Worm (Caenorhabditis elegans) whole organism, L1 larva: ENCODE measurements around the gene cku-80.

Experiments used
- Y116A8C.19 ChIP-seq: sonication (generic microtip); optimal IDR thresholded peaks from 2 replicates; lab custom pipeline; 2016; ENCODE audit warnings: missing compliant biosample characterization, missing genetic modification characterization, borderline replicate concordance
- aly-2 ChIP-seq: fragments of 150-350 bp; optimal IDR thresholded peaks from 2 replicates; lab custom pipeline; 2014; ENCODE audit warnings: missing biosample characterization, missing genetic modification characterization
- blmp-1 ChIP-seq: fragments of 150-350 bp; optimal IDR thresholded peaks from 2 replicates; lab custom pipeline; 2014; ENCODE audit warnings: missing biosample characterization, missing genetic modification characterization
- fos-1 ChIP-seq: fragments of 150-350 bp; optimal IDR thresholded peaks from 2 replicates; lab custom pipeline; 2014; ENCODE audit warnings: missing biosample characterization, missing genetic modification characterization
- hlh-17 ChIP-seq: fragments of 200-800 bp; sonication (Bioruptor generic); optimal IDR thresholded peaks from 2 replicates; lab custom pipeline; 2018; ENCODE audit warnings: missing genetic modification characterization, mild to moderate bottlenecking, missing compliant biosample characterization, moderate library complexity, borderline replicate concordance
- hpl-2 ChIP-seq: fragments of 150-350 bp; optimal IDR thresholded peaks from 2 replicates; lab custom pipeline; 2014; ENCODE audit warnings: missing biosample characterization, missing genetic modification reagents, missing genetic modification characterization
- jun-1 ChIP-seq: fragments of 150-350 bp; optimal IDR thresholded peaks from 2 replicates; lab custom pipeline; 2014; ENCODE audit warnings: missing biosample characterization, missing genetic modification reagents, missing genetic modification characterization
- mep-1 ChIP-seq: fragments of 150-350 bp; optimal IDR thresholded peaks from 2 replicates; lab custom pipeline; 2014; ENCODE audit warnings: missing biosample characterization, missing genetic modification characterization
- nhr-28 ChIP-seq: fragments of 150-350 bp; optimal IDR thresholded peaks from 2 replicates; lab custom pipeline; 2014; ENCODE audit warnings: missing biosample characterization, missing genetic modification characterization
- nhr-77 ChIP-seq: fragments of 150-350 bp; optimal IDR thresholded peaks from 2 replicates; lab custom pipeline; 2014; ENCODE audit warnings: missing biosample characterization, missing genetic modification characterization
- snpc-4 ChIP-seq: fragments of 150-350 bp; optimal IDR thresholded peaks from 2 replicates; lab custom pipeline; 2014; ENCODE audit warnings: missing biosample characterization, missing genetic modification characterization
- sox-4 ChIP-seq: sonication (generic microtip); optimal IDR thresholded peaks from 2 replicates; lab custom pipeline; 2016; ENCODE audit warnings: missing genetic modification characterization, missing compliant biosample characterization
- unc-130 ChIP-seq: fragments of 150-350 bp; optimal IDR thresholded peaks from 2 replicates; lab custom pipeline; 2017; ENCODE audit warnings: missing biosample characterization, missing genetic modification characterization, inconsistent platforms

ce11 chrIII:4448029-4448428 is 28.4 kb downstream of the cku-80 start:
- TF ChIP-seq blmp-1 (tag; lab: Kevin White, UChicago) (no peak), nhr-28 (tag; lab: Kevin White, UChicago) (no peak), snpc-4 (tag; lab: Kevin White, UChicago) (no peak), fos-1 (tag; lab: Kevin White, UChicago) (no peak), aly-2 (tag; lab: Kevin White, UChicago) (no peak), nhr-77 (tag; lab: Kevin White, UChicago) (no peak), mep-1 (tag; lab: Kevin White, UChicago) (no peak), hlh-17 (GFP tag; lab: Kevin White, UChicago) (no peak), jun-1 (tag; lab: Kevin White, UChicago) (no peak), Y116A8C.19 (tag; lab: Kevin White, UChicago) (no peak), sox-4 (no peak), unc-130 (tag; lab: Kevin White, UChicago) (no peak), hpl-2 (GFP tag; lab: Kevin White, UChicago) (no peak)
